Fruit fly (Drosophila melanogaster) whole organism, embryonic: ENCODE data around the gene CG17801.

Source experiments
- ATbp ChIP-seq: fragments of 200-800 bp; sonication (Bioruptor generic); optimal IDR thresholded peaks from 2 replicates; lab custom pipeline; 2017; ENCODE audit warnings: missing biosample characterization, mild to moderate bottlenecking, missing genetic modification characterization, missing genetic modification reagents
- CG10274 ChIP-seq: fragments of 200-800 bp; sonication (Bioruptor generic); optimal IDR thresholded peaks from 3 replicates; lab custom pipeline; 2017; ENCODE audit warnings: missing biosample characterization, mild to moderate bottlenecking, missing genetic modification characterization
- CG10366 ChIP-seq: fragments of 200-800 bp; sonication (Bioruptor generic); IDR thresholded peaks from 2 replicates; pipeline ENCODE4 v1.3.6; 2022; ENCODE audit warnings: missing biosample characterization, missing genetic modification characterization
- CG11093 ChIP-seq: fragments of 200-800 bp; sonication (Bioruptor generic); IDR thresholded peaks from 3 replicates; pipeline ENCODE4 v1.3.6; 2022; ENCODE audit warnings: missing biosample characterization, missing genetic modification characterization
- CG11723 ChIP-seq: fragments of 200-800 bp; sonication (Bioruptor generic); optimal IDR thresholded peaks from 2 replicates; lab custom pipeline; 2017; ENCODE audit warnings: missing biosample characterization, mild to moderate bottlenecking, missing genetic modification characterization
- CG12155 ChIP-seq: fragments of 200-800 bp; sonication (Bioruptor generic); optimal IDR thresholded peaks from 3 replicates; lab custom pipeline; 2016; ENCODE audit warnings: missing biosample characterization, missing genetic modification characterization
- CG12391 ChIP-seq: fragments of 200-800 bp; sonication (Bioruptor generic); optimal IDR thresholded peaks from 3 replicates; lab custom pipeline; 2018; ENCODE audit warnings: missing biosample characterization, mild to moderate bottlenecking, missing genetic modification characterization, moderate library complexity
- CG14860 ChIP-seq: fragments of 200-800 bp; sonication (Bioruptor generic); IDR thresholded peaks from 3 replicates; pipeline ENCODE4 v1.3.6; 2022; ENCODE audit warnings: missing biosample characterization, missing genetic modification characterization; ENCODE audit not compliant: partially characterized antibody
- CG1529 ChIP-seq: fragments of 200-800 bp; sonication (Bioruptor generic); optimal IDR thresholded peaks from 3 replicates; lab custom pipeline; 2018; ENCODE audit warnings: missing biosample characterization, missing genetic modification characterization
- CG17186 ChIP-seq: fragments of 200-800 bp; sonication (Bioruptor generic); optimal IDR thresholded peaks from 3 replicates; lab custom pipeline; 2017; ENCODE audit warnings: missing biosample characterization, missing genetic modification reagents, missing genetic modification characterization
- CG17328 ChIP-seq: fragments of 200-800 bp; sonication (Bioruptor generic); IDR thresholded peaks from 2 replicates; pipeline ENCODE4 v1.3.6; 2022; ENCODE audit warnings: missing biosample characterization, missing genetic modification characterization
- CG18599 ChIP-seq: fragments of 200-800 bp; sonication (Bioruptor generic); optimal IDR thresholded peaks from 3 replicates; lab custom pipeline; 2017; ENCODE audit warnings: missing biosample characterization, missing genetic modification characterization, mild to moderate bottlenecking, moderate library complexity, missing genetic modification reagents
- CG31224 ChIP-seq: fragments of 200-800 bp; sonication (Bioruptor generic); IDR thresholded peaks from 2 replicates; pipeline ENCODE4 v1.3.6; 2022; ENCODE audit warnings: missing biosample characterization, missing genetic modification characterization
- CG31365 ChIP-seq: fragments of 200-800 bp; sonication (Bioruptor generic); optimal IDR thresholded peaks from 2 replicates; lab custom pipeline; 2018; ENCODE audit warnings: missing biosample characterization, mild to moderate bottlenecking, missing genetic modification characterization
- CG6689 ChIP-seq: fragments of 200-800 bp; sonication (Bioruptor generic); IDR thresholded peaks from 2 replicates; pipeline ENCODE4 v1.3.6; 2022; ENCODE audit warnings: missing biosample characterization, missing genetic modification characterization
- CG7786 ChIP-seq: fragments of 200-800 bp; sonication (Bioruptor generic); optimal IDR thresholded peaks from 2 replicates; lab custom pipeline; 2016; ENCODE audit warnings: missing biosample characterization, missing genetic modification characterization
- CG7963 ChIP-seq: fragments of 200-800 bp; sonication (Bioruptor generic); IDR thresholded peaks from 3 replicates; pipeline ENCODE4 v1.3.6; 2022; ENCODE audit warnings: missing biosample characterization, missing genetic modification characterization; ENCODE audit not compliant: partially characterized antibody
- CG8388 ChIP-seq: fragments of 200-800 bp; sonication (Bioruptor generic); optimal IDR thresholded peaks from 2 replicates; lab custom pipeline; 2019; ENCODE audit warnings: missing biosample characterization, mild to moderate bottlenecking, missing genetic modification characterization, moderate library complexity
- CG9817 ChIP-seq: fragments of 200-800 bp; sonication (Bioruptor generic); optimal IDR thresholded peaks from 2 replicates; lab custom pipeline; 2018; ENCODE audit warnings: missing biosample characterization, mild to moderate bottlenecking, missing genetic modification characterization, moderate library complexity
- Doc3 ChIP-seq: fragments of 200-800 bp; sonication (Bioruptor generic); IDR thresholded peaks from 3 replicates; pipeline ENCODE4 v1.3.6; 2022; ENCODE audit warnings: missing biosample characterization, missing genetic modification characterization; ENCODE audit not compliant: partially characterized antibody
- Fer1 ChIP-seq: fragments of 200-800 bp; sonication (Bioruptor generic); optimal IDR thresholded peaks from 2 replicates; lab custom pipeline; 2017; ENCODE audit warnings: missing biosample characterization, mild to moderate bottlenecking, missing genetic modification characterization
- HHEX ChIP-seq: fragments of 200-800 bp; sonication (Bioruptor generic); optimal IDR thresholded peaks from 3 replicates; lab custom pipeline; 2017; ENCODE audit warnings: missing biosample characterization, mild to moderate bottlenecking, missing genetic modification characterization, missing genetic modification reagents
- HLH4C ChIP-seq: fragments of 200-800 bp; sonication (Bioruptor generic); IDR thresholded peaks from 3 replicates; pipeline ENCODE4 v1.3.6; 2022; ENCODE audit warnings: missing biosample characterization, missing genetic modification characterization; ENCODE audit not compliant: partially characterized antibody
- Hr78 ChIP-seq, 2 experiments: fragments of 200-800 bp in 1 of 2; fragments of >200 bp in 1 of 2; sonication (Bioruptor generic) in 1 of 2; optimal IDR thresholded peaks; 2 replicates each; lab custom pipeline; 2017 to 2019; ENCODE audit warnings: missing biosample characterization in 2 of 2, missing genetic modification characterization in 2 of 2, mild to moderate bottlenecking in 1 of 2, moderate library complexity in 1 of 2
- Kr ChIP-seq: fragments of 200-800 bp; sonication (Bioruptor generic); optimal IDR thresholded peaks from 2 replicates; lab custom pipeline; 2017; ENCODE audit warnings: missing biosample characterization, mild to moderate bottlenecking, missing genetic modification characterization
- NK7.1 ChIP-seq: fragments of 200-800 bp; sonication (Bioruptor generic); optimal IDR thresholded peaks from 3 replicates; lab custom pipeline; 2016; ENCODE audit warnings: missing biosample characterization, missing genetic modification characterization
- Oaz ChIP-seq: fragments of 200-800 bp; sonication (Bioruptor generic); IDR thresholded peaks from 2 replicates; pipeline ENCODE4 v1.3.6; 2022; ENCODE audit warnings: missing biosample characterization, missing genetic modification characterization
- PHDP ChIP-seq: fragments of 200-800 bp; sonication (Bioruptor generic); optimal IDR thresholded peaks from 3 replicates; lab custom pipeline; 2018; ENCODE audit warnings: missing biosample characterization, mild to moderate bottlenecking, missing genetic modification characterization, moderate library complexity
- Pdp1 ChIP-seq, 2 experiments: fragments of 200-800 bp; sonication (Bioruptor generic); optimal IDR thresholded peaks; 3 replicates each; lab custom pipeline; 2016; ENCODE audit warnings: missing biosample characterization in 2 of 2, missing genetic modification characterization in 2 of 2, mild to moderate bottlenecking in 1 of 2, moderate library complexity in 1 of 2
- TFAM ChIP-seq: fragments of 200-800 bp; sonication (Bioruptor generic); optimal IDR thresholded peaks from 2 replicates; lab custom pipeline; 2017; ENCODE audit warnings: missing biosample characterization, missing genetic modification characterization, inconsistent platforms
- ara ChIP-seq: fragments of 200-800 bp; sonication (Bioruptor generic); IDR thresholded peaks from 2 replicates; pipeline ENCODE4 v1.3.6; 2022; ENCODE audit warnings: missing biosample characterization, missing genetic modification characterization
- bsh ChIP-seq, 2 experiments: fragments of 200-800 bp; sonication (Bioruptor generic); optimal IDR thresholded peaks; 2 replicates each; lab custom pipeline; 2017 to 2018; ENCODE audit warnings: mild to moderate bottlenecking in 2 of 2, missing biosample characterization in 2 of 2, missing genetic modification characterization in 2 of 2, moderate library complexity in 1 of 2
- btn ChIP-seq: fragments of 200-800 bp; sonication (Bioruptor generic); optimal IDR thresholded peaks from 2 replicates; lab custom pipeline; 2016; ENCODE audit warnings: missing biosample characterization, missing genetic modification characterization
- chif ChIP-seq, 2 experiments: fragments of 200-800 bp; sonication (Bioruptor generic); optimal IDR thresholded peaks; 3 replicates each; lab custom pipeline; 2016; ENCODE audit warnings: missing biosample characterization in 2 of 2, missing genetic modification characterization in 2 of 2
- cwo ChIP-seq: fragments of 200-800 bp; sonication (Bioruptor generic); optimal IDR thresholded peaks from 3 replicates; lab custom pipeline; 2017; ENCODE audit warnings: missing biosample characterization, missing genetic modification characterization, mild to moderate bottlenecking, moderate library complexity, missing genetic modification reagents
- dpn ChIP-seq, 2 experiments: fragments of 200-800 bp; sonication (Bioruptor generic); optimal IDR thresholded peaks; 3 replicates each; lab custom pipeline; 2016; ENCODE audit warnings: missing biosample characterization in 2 of 2, missing genetic modification characterization in 2 of 2
- eve ChIP-seq, 2 experiments: fragments of >200 bp; optimal IDR thresholded peaks; 2 replicates each; lab custom pipeline; 2017; ENCODE audit warnings: missing biosample characterization in 2 of 2, missing genetic modification characterization in 2 of 2
- hbn ChIP-seq: fragments of 200-800 bp; sonication (Bioruptor generic); IDR thresholded peaks from 2 replicates; pipeline ENCODE4 v1.3.6; 2022; ENCODE audit warnings: missing biosample characterization, missing genetic modification characterization; ENCODE audit not compliant: partially characterized antibody
- insv ChIP-seq, 2 experiments: fragments of 200-800 bp; sonication (Bioruptor generic); optimal IDR thresholded peaks; 3 replicates each; lab custom pipeline; 2016 to 2018; ENCODE audit warnings: missing biosample characterization in 2 of 2, missing genetic modification characterization in 2 of 2
- jumu ChIP-seq: fragments of 200-800 bp; sonication (Bioruptor generic); optimal IDR thresholded peaks from 3 replicates; lab custom pipeline; 2016; ENCODE audit warnings: missing biosample characterization, missing genetic modification characterization
- pan ChIP-seq, 4 experiments: fragments of >200 bp in 3 of 4; fragments of 200-800 bp in 1 of 4; sonication (Bioruptor generic) in 1 of 4; optimal IDR thresholded peaks in 3 of 4; IDR thresholded peaks in 1 of 4; 2 replicates each; pipeline versions ENCODE4 v1.3.6 to Lab custom; 2017 to 2022; ENCODE audit warnings: missing biosample characterization in 2 of 4, missing genetic modification characterization in 2 of 4, mixed read lengths in 1 of 4
- pb ChIP-seq: fragments of 200-800 bp; sonication (Bioruptor generic); optimal IDR thresholded peaks from 3 replicates; lab custom pipeline; 2016; ENCODE audit warnings: missing biosample characterization, missing genetic modification characterization
- row ChIP-seq: fragments of 200-800 bp; sonication (Bioruptor generic); IDR thresholded peaks from 3 replicates; pipeline ENCODE4 v1.3.6; 2022; ENCODE audit warnings: missing biosample characterization, missing genetic modification characterization
- slou ChIP-seq: fragments of 200-800 bp; sonication (Bioruptor generic); optimal IDR thresholded peaks from 3 replicates; lab custom pipeline; 2016; ENCODE audit warnings: missing biosample characterization, missing genetic modification characterization
- sna ChIP-seq: fragments of 200-800 bp; sonication (Bioruptor generic); IDR thresholded peaks from 2 replicates; pipeline ENCODE4 v1.3.6; 2022; ENCODE audit warnings: missing biosample characterization, missing genetic modification characterization; ENCODE audit not compliant: partially characterized antibody
- ttk ChIP-seq: fragments of 200-800 bp; sonication (Bioruptor generic); IDR thresholded peaks from 2 replicates; pipeline ENCODE4 v2.1.2; 2022; ENCODE audit warnings: missing biosample characterization, missing genetic modification characterization

The CG17801 gene

DNA sequence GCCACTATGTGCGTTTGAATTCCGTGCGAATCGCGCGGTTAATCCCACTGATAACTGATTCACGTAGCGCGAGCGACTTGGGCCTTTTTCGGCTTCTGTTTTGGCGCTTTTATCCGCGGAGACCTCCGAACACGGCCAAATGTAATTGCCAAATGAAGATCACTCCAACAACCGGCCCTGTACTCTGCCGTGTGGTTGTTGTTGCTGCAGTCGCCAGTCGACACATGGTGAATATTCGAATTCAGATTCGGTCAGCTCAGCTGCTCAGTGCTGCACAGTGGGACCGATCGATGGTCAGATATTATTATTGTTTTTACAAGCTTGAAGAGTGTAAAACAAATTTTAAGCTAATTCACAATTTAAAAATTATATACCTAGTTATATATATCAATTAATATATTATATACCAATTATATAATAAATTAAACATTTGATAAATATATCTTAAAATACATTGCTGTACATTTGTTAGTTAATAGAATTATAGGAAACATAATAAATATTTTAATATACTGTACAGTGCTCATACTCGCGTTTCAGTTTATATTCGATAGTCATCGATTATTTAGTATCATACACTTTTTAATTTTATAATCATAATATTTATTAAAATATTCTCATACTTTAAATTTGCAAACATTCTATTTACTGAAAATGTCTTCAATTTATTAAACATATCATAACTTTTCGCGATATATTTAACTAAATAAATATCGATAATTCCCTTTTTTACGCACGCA lies 12.4 kb downstream of the CG17801 start, which contains the start of gene CG43102 (continued):
- TF ChIP-seq HLH4C (GFP tag; lab: Robert Waterston, UW) (peak; percentile 59), Fer1 (GFP tag; lab: Kevin White, UChicago) (peak; percentile 49), CG7963 (GFP tag; lab: Robert Waterston, UW) (no peak), btn (no peak), dpn (GFP tag; optimal IDR thresholded peaks at IDR 0.05; lab: Kevin White, UChicago) (peak; percentile 39 to 67), eve (GFP tag; optimal IDR thresholded peaks at IDR 0.05; lab: Kevin White, UChicago) (no peak), TFAM (GFP tag; lab: Kevin White, UChicago) (no peak), ttk (GFP tag; lab: Robert Waterston, UW) (peak; percentile 63; the same call in 1 of the 2 replicates), CG9817 (tag; lab: Kevin White, UChicago) (peak; percentile 74), Pdp1 (GFP tag; optimal IDR thresholded peaks at IDR 0.05; lab: Kevin White, UChicago) (peak; percentile 48 to 58), CG14860 (GFP tag; lab: Robert Waterston, UW) (peak; percentile 70; the same call in 2 of the 3 replicates), ara (no peak), CG7786 (GFP tag; lab: Kevin White, UChicago) (peak; percentile 28), jumu (GFP tag; lab: Kevin White, UChicago) (peak; percentile 17), CG11093 (GFP tag; lab: Robert Waterston, UW) (peak; percentile 62; the same call in 2 of the 3 replicates), Kr (no peak), sna (GFP tag; lab: Robert Waterston, UW) (peak; percentile 86), Doc3 (GFP tag; lab: Robert Waterston, UW) (peak; percentile 83), insv (GFP tag; optimal IDR thresholded peaks at IDR 0.05; lab: Kevin White, UChicago) (no peak), pb (GFP tag; lab: Kevin White, UChicago) (peak; percentile 46), CG17328 (GFP tag; lab: Robert Waterston, UW) (peak; percentile 78), CG12155 (GFP tag; lab: Kevin White, UChicago) (peak; percentile 19), HHEX (GFP tag; lab: Kevin White, UChicago) (peak; percentile 61), CG10366 (GFP tag; lab: Robert Waterston, UW) (peak; percentile 80), chif (GFP tag; optimal IDR thresholded peaks at IDR 0.05; lab: Kevin White, UChicago) (peak in 1 of 2 experiments; percentile 0), slou (GFP tag; lab: Kevin White, UChicago) (no peak), pan (optimal IDR thresholded peaks at IDR 0.05; lab: Kevin White, UChicago) (no peak), pan (GFP tag; optimal IDR thresholded peaks at IDR 0.05 in 1 of 2, IDR thresholded peaks at IDR 0.05 in 1 of 2) (peak in 1 of 2 experiments; percentile 86), Hr78 (GFP tag; optimal IDR thresholded peaks at IDR 0.05; lab: Kevin White, UChicago) (no peak), CG31365 (tag; lab: Kevin White, UChicago) (no peak), CG8388 (GFP tag; lab: Kevin White, UChicago) (peak; percentile 51), CG17186 (GFP tag; lab: Kevin White, UChicago) (no peak), row (peak; percentile 73), ATbp (GFP tag; lab: Kevin White, UChicago) (peak; percentile 57), CG10274 (GFP tag; lab: Kevin White, UChicago) (peak; percentile 16), CG6689 (GFP tag; lab: Robert Waterston, UW) (0 out of 2 replicates have a peak, but pooled peaks have one; percentile 33), NK7.1 (no peak), CG31224 (GFP tag; lab: Robert Waterston, UW) (peak; percentile 62), Oaz (GFP tag; lab: Robert Waterston, UW) (no peak), PHDP (tag; lab: Kevin White, UChicago) (peak; percentile 74), CG12391 (tag; lab: Kevin White, UChicago) (peak; percentile 72), cwo (peak; percentile 9), CG18599 (GFP tag; lab: Kevin White, UChicago) (peak; percentile 79), CG1529 (GFP tag; lab: Kevin White, UChicago) (peak; percentile 46), hbn (GFP tag; lab: Robert Waterston, UW) (0 out of 2 replicates have a peak, but pooled peaks have one; percentile 60), bsh (GFP tag; optimal IDR thresholded peaks at IDR 0.05; lab: Kevin White, UChicago) (peak; percentile 39 to 68), CG11723 (peak; percentile 33)
